Fruit fly (Drosophila melanogaster) Kc167 (cell line): ENCODE measurements around the gene CG14395.

Experiments used
- Myc ChIP-seq: fragments of >200 bp; optimal IDR thresholded peaks from 2 replicates; lab custom pipeline; 2017; ENCODE audit warnings: missing external identifiers
- h ChIP-seq: fragments of >200 bp; optimal IDR thresholded peaks from 3 replicates; lab custom pipeline; 2018; ENCODE audit warnings: missing external identifiers
- insv ChIP-seq: fragments of >200 bp; optimal IDR thresholded peaks from 3 replicates; lab custom pipeline; 2018; ENCODE audit warnings: missing external identifiers
- psq ChIP-seq: fragments of >200 bp; optimal IDR thresholded peaks from 2 replicates; lab custom pipeline; 2017; ENCODE audit warnings: missing external identifiers
- ttk ChIP-seq: sonication (Bioruptor generic); optimal IDR thresholded peaks from 2 replicates; lab custom pipeline; 2017; ENCODE audit warnings: missing external identifiers

dm6 chr3R:12624913-12625312 lies 37.7 kb upstream of the CG14395 start:
- TF ChIP-seq ttk (lab: Kevin White, UChicago) (no peak), insv (lab: Kevin White, UChicago) (no peak), psq (no peak), h (no peak), Myc (lab: Kevin White, UChicago) (no peak)
